Worm (Caenorhabditis elegans) whole organism, early embryonic: Measurements from ENCODE around the gene F57B1.9.

ENCODE experiments used
- ama-1 ChIP-seq: fragments of 150-350 bp; optimal IDR thresholded peaks from 2 replicates; lab custom pipeline; 2014
- sea-1 ChIP-seq: fragments of 200-800 bp; sonication (Bioruptor generic); conservative IDR thresholded peaks from 2 replicates; pipeline ENCODE4 v1.3.6; 2022; ENCODE audit warnings: missing genetic modification characterization, missing compliant biosample characterization
- tra-4 ChIP-seq: sonication (generic microtip); optimal IDR thresholded peaks from 2 replicates; lab custom pipeline; 2017; ENCODE audit warnings: missing genetic modification characterization, missing compliant biosample characterization

ce11 chrV:13185384-13185783, 12.3 kb downstream of the F57B1.9 start, which contains the start of gene sri-6:
- TF ChIP-seq sea-1 (GFP tag; lab: Robert Waterston, UW) (no peak), tra-4 (tag; lab: Kevin White, UChicago) (no peak), ama-1 (lab: Kevin White, UChicago) (no peak)
